Fruit fly (Drosophila melanogaster): Measurements from ENCODE around the gene Kdm2.

dm6 chr3R:9045733-9046132 is 6.6 kb upstream of the Kdm2 start:
- TF ChIP-seq Eip75B (GFP tag; optimal IDR thresholded peaks at IDR 0.05) (no peak), CG4318 (GFP tag; optimal IDR thresholded peaks at IDR 0.05) (no peak), Ets21C (GFP tag; optimal IDR thresholded peaks at IDR 0.05) (no peak), CG31627 (GFP tag; optimal IDR thresholded peaks at IDR 0.05) (no peak), CG8632 (GFP tag; optimal IDR thresholded peaks at IDR 0.05) (no peak), ss (GFP tag; optimal IDR thresholded peaks at IDR 0.05) (no peak)
